Worm (Caenorhabditis elegans) whole organism, mixed stage, embryonic: ENCODE results near the gene srm-3.

Experiments used
- M03D4.4 ChIP-seq: sonication (generic microtip); optimal IDR thresholded peaks from 2 replicates; lab custom pipeline; 2017; ENCODE audit warnings: mild to moderate bottlenecking, missing genetic modification characterization, missing compliant biosample characterization
- bed-3 ChIP-seq: fragments of 200-800 bp; sonication (Bioruptor generic); optimal IDR thresholded peaks from 3 replicates; lab custom pipeline; 2018; ENCODE audit warnings: mild to moderate bottlenecking, missing genetic modification characterization, moderate library complexity, missing compliant biosample characterization
- blmp-1 ChIP-seq: fragments of 150-350 bp; optimal IDR thresholded peaks from 2 replicates; lab custom pipeline; 2014; ENCODE audit warnings: missing biosample characterization, missing genetic modification characterization
- ceh-39 ChIP-seq: fragments of 150-350 bp; optimal IDR thresholded peaks from 2 replicates; lab custom pipeline; 2014; ENCODE audit warnings: missing biosample characterization, missing genetic modification characterization
- ceh-43 ChIP-seq: fragments of 200-800 bp; sonication (Bioruptor generic); optimal IDR thresholded peaks from 2 replicates; lab custom pipeline; 2018; ENCODE audit warnings: mild to moderate bottlenecking, missing genetic modification characterization, moderate library complexity, missing compliant biosample characterization
- ceh-83 ChIP-seq: fragments of 200-800 bp; sonication (Bioruptor generic); optimal IDR thresholded peaks from 2 replicates; lab custom pipeline; 2018; ENCODE audit warnings: mild to moderate bottlenecking, missing genetic modification characterization, missing compliant biosample characterization
- ces-1 ChIP-seq: fragments of 150-350 bp; optimal IDR thresholded peaks from 2 replicates; lab custom pipeline; 2014; ENCODE audit warnings: missing biosample characterization, missing genetic modification reagents, missing genetic modification characterization
- elt-1 ChIP-seq: sonication (generic microtip); optimal IDR thresholded peaks from 2 replicates; lab custom pipeline; 2017; ENCODE audit warnings: missing genetic modification characterization, mild to moderate bottlenecking, missing compliant biosample characterization, antibody characterized with exemption, moderate library complexity, borderline replicate concordance; ENCODE audit not compliant: insufficient read depth
- elt-3 ChIP-seq: fragments of 150-350 bp; optimal IDR thresholded peaks from 2 replicates; lab custom pipeline; 2014; ENCODE audit warnings: missing biosample characterization, missing genetic modification characterization
- flh-1 ChIP-seq: fragments of 200-800 bp; sonication (Bioruptor generic); optimal IDR thresholded peaks from 2 replicates; lab custom pipeline; 2018; ENCODE audit warnings: mild to moderate bottlenecking, missing genetic modification characterization, moderate library complexity, missing compliant biosample characterization
- hlh-1 ChIP-seq: fragments of 150-350 bp; optimal IDR thresholded peaks from 2 replicates; lab custom pipeline; 2014; ENCODE audit warnings: missing biosample characterization, missing genetic modification reagents, missing genetic modification characterization
- lin-13 ChIP-seq: fragments of 150-350 bp; optimal IDR thresholded peaks from 2 replicates; lab custom pipeline; 2014; ENCODE audit warnings: missing biosample characterization, missing genetic modification characterization
- lin-32 ChIP-seq: fragments of 200-800 bp; sonication (Bioruptor generic); optimal IDR thresholded peaks from 2 replicates; lab custom pipeline; 2018; ENCODE audit warnings: mild to moderate bottlenecking, missing genetic modification characterization, missing compliant biosample characterization
- lsy-2 ChIP-seq: fragments of 150-350 bp; optimal IDR thresholded peaks from 2 replicates; lab custom pipeline; 2014; ENCODE audit warnings: missing biosample characterization, missing genetic modification characterization
- mab-5 ChIP-seq: fragments of 150-350 bp; optimal IDR thresholded peaks from 2 replicates; lab custom pipeline; 2014; ENCODE audit warnings: missing biosample characterization, missing genetic modification characterization
- mep-1 ChIP-seq: fragments of 150-350 bp; optimal IDR thresholded peaks from 2 replicates; lab custom pipeline; 2017; ENCODE audit warnings: missing biosample characterization, missing genetic modification reagents, missing genetic modification characterization, inconsistent platforms
- mls-2 ChIP-seq: sonication (generic microtip); optimal IDR thresholded peaks from 2 replicates; lab custom pipeline; 2016; ENCODE audit warnings: mild to moderate bottlenecking, missing genetic modification characterization, moderate library complexity, missing compliant biosample characterization
- nhr-2 ChIP-seq: fragments of 150-350 bp; optimal IDR thresholded peaks from 2 replicates; lab custom pipeline; 2014; ENCODE audit warnings: missing biosample characterization, missing genetic modification characterization
- nhr-237 ChIP-seq: fragments of 150-350 bp; optimal IDR thresholded peaks from 2 replicates; lab custom pipeline; 2014; ENCODE audit warnings: missing biosample characterization, missing genetic modification characterization
- nhr-28 ChIP-seq: fragments of 150-350 bp; optimal IDR thresholded peaks from 2 replicates; lab custom pipeline; 2014; ENCODE audit warnings: missing biosample characterization, missing genetic modification characterization
- nhr-76 ChIP-seq: sonication (generic microtip); optimal IDR thresholded peaks from 2 replicates; lab custom pipeline; 2017; ENCODE audit warnings: missing biosample characterization, missing genetic modification characterization
- pha-4 ChIP-seq: fragments of 150-350 bp; optimal IDR thresholded peaks from 2 replicates; lab custom pipeline; 2018; ENCODE audit warnings: missing biosample characterization, missing genetic modification reagents, missing genetic modification characterization
- sem-2 ChIP-seq: fragments of 200-800 bp; sonication (Bioruptor generic); optimal IDR thresholded peaks from 2 replicates; lab custom pipeline; 2018; ENCODE audit warnings: mild to moderate bottlenecking, missing genetic modification characterization, missing compliant biosample characterization
- snpc-4 ChIP-seq: fragments of 150-350 bp; optimal IDR thresholded peaks from 2 replicates; lab custom pipeline; 2014; ENCODE audit warnings: missing biosample characterization, missing genetic modification characterization
- sptf-1 ChIP-seq: sonication (generic microtip); optimal IDR thresholded peaks from 2 replicates; lab custom pipeline; 2017; ENCODE audit warnings: mild to moderate bottlenecking, missing genetic modification characterization, moderate library complexity, missing compliant biosample characterization
- tbx-8 ChIP-seq: fragments of 200-800 bp; sonication (Bioruptor generic); optimal IDR thresholded peaks from 2 replicates; lab custom pipeline; 2018; ENCODE audit warnings: mild to moderate bottlenecking, missing genetic modification characterization, moderate library complexity, missing compliant biosample characterization
- unc-120 ChIP-seq: sonication (generic microtip); optimal IDR thresholded peaks from 2 replicates; lab custom pipeline; 2017; ENCODE audit warnings: missing genetic modification characterization, missing compliant biosample characterization; ENCODE audit not compliant: poor library complexity, severe bottlenecking
- unc-39 ChIP-seq: fragments of 150-350 bp; optimal IDR thresholded peaks from 2 replicates; lab custom pipeline; 2014; ENCODE audit warnings: missing biosample characterization, missing genetic modification characterization
- unc-62 ChIP-seq: fragments of 150-350 bp; optimal IDR thresholded peaks from 2 replicates; lab custom pipeline; 2014; ENCODE audit warnings: missing biosample characterization, missing genetic modification reagents, missing genetic modification characterization
- zip-8 ChIP-seq: fragments of 150-350 bp; optimal IDR thresholded peaks from 2 replicates; lab custom pipeline; 2014; ENCODE audit warnings: missing biosample characterization, missing genetic modification characterization
- ztf-11 ChIP-seq: fragments of 150-350 bp; optimal IDR thresholded peaks from 2 replicates; lab custom pipeline; 2014; ENCODE audit warnings: missing biosample characterization, missing genetic modification characterization

The srm-3 gene

DNA sequence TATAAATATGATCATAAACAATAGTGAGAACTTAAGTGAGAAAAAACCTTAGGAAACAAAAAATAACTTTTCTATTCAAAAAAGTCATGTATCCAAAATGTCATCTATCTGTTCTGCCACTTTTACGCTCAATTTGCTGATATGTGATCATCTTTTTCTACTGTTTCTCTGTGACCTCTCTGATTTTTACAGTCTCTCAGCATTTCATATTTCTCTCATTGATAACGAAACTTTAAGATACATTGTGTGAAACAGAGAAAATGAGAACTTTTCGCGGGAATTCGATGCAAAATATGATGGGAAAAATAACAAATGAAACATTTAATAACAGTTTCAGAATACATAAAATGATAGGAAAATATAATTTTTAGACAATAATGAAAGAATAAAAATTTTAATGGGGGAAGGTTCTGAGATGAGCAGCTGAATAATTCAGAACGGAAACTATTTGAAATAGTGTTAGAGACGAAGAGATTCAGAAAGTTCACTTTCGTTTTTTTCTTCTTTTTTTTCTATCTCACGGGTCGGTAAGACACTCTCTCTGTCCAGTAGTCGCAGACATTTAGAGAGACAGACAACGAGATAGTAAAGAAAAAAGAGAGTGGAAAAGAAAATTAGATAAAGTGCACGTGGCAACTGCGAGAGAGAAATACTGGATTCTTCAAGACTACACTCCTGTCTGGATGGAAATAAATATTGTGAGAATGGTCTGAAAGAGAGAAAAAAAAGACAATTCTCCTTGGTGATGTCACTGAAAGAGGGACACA lies 28.6 kb downstream of the srm-3 start:
- TF ChIP-seq ceh-83 (GFP tag; lab: Kevin White, UChicago) (no peak), pha-4 (tag; lab: Kevin White, UChicago) (no peak), ces-1 (GFP tag; lab: Kevin White, UChicago) (peak; percentile 78), lin-13 (tag; lab: Kevin White, UChicago) (no peak), zip-8 (tag; lab: Kevin White, UChicago) (no peak), mep-1 (tag; lab: Kevin White, UChicago) (peak; percentile 15), unc-62 (GFP tag; lab: Kevin White, UChicago) (peak; percentile 18), blmp-1 (tag; lab: Kevin White, UChicago) (peak; percentile 86)

DNA sequence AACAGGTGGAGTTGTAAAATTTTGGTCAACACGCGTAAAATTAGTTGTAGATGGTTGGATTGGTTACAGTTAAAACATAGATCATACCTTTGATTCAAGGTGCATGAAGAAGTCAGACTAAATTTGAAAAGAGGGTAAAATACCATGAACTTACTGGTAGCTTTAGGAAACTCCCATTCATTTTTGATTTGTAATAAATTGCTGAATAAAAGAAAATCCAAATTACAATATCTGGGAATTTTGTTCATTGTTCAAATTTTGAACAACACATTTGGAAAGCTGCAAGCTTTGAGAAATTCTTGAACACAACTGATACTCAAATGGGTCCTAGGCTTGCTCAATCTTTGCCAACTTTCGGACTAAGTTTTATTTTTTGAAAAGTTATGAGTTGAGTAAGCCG lies 29.2 kb downstream of the srm-3 start:
- no peak for TF ChIP-seq blmp-1 (tag; lab: Kevin White, UChicago)
- TF ChIP-seq mab-5 (tag; lab: Kevin White, UChicago), result no peak
- no peak for TF ChIP-seq snpc-4
- TF ChIP-seq bed-3 (GFP tag; lab: Kevin White, UChicago), result no peak
- TF ChIP-seq sptf-1, result no peak
- TF ChIP-seq unc-120 (tag; lab: Kevin White, UChicago), result no peak
- no peak for TF ChIP-seq nhr-76 (tag; lab: Kevin White, UChicago)
- TF ChIP-seq sem-2 (GFP tag; lab: Kevin White, UChicago), result no peak
- TF ChIP-seq zip-8 (tag; lab: Kevin White, UChicago), result no peak
- no peak for TF ChIP-seq ceh-83 (GFP tag; lab: Kevin White, UChicago)
- no peak for TF ChIP-seq unc-62 (GFP tag; lab: Kevin White, UChicago)
- TF ChIP-seq ces-1 (GFP tag; lab: Kevin White, UChicago), result no peak
- no peak for TF ChIP-seq ceh-43
- no peak for TF ChIP-seq M03D4.4
- TF ChIP-seq lin-32 (GFP tag; lab: Kevin White, UChicago), result no peak
- TF ChIP-seq elt-1, result no peak
- TF ChIP-seq nhr-237, result no peak
- no peak for TF ChIP-seq mls-2 (tag; lab: Kevin White, UChicago)

DNA sequence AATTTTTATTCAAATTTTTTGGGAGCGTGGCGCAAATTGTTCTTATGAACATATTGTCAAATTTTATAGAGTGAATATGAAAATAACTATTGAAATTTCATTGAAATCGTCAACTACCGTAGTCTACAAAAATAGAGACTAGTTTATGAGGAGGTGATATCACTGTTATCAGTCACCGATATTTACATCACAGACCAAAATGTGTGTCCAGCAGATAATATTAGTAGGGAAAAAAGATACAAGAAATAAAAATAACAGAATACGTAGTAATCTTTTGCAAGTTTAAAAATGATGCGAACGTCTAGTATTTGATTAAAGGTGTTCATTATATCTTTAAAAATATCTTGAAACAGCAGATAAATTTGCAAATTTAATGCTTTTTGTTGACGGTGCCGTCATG lies 30.5 kb downstream of the srm-3 start:
- TF ChIP-seq snpc-4 (no peak), M03D4.4 (no peak), ces-1 (GFP tag; lab: Kevin White, UChicago) (no peak), nhr-2 (tag; lab: Kevin White, UChicago) (no peak), mab-5 (tag; lab: Kevin White, UChicago) (no peak), lsy-2 (no peak), zip-8 (tag; lab: Kevin White, UChicago) (no peak), unc-39 (tag; lab: Kevin White, UChicago) (no peak), unc-62 (GFP tag; lab: Kevin White, UChicago) (no peak), ceh-39 (tag; lab: Kevin White, UChicago) (no peak), nhr-28 (no peak), hlh-1 (no peak), nhr-237 (no peak), flh-1 (GFP tag; lab: Kevin White, UChicago) (no peak), sptf-1 (no peak)

DNA sequence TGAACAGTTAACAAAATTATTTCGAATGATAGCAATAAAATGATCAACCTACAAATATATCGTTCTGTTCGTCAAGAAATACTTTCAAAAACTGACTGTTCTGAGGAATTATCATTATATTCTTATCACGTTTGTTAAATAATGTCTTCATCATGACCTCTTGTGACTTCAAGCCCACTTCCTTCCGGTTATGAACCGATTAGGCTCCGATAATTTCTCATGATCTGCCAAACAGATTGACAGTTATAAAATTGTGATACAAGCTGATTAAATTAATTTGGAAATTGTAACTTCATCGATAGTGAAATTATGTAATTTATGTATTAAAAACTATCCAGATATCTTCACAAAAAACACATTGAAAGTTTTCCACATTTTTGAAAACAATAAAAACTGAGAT lies 32.1 kb downstream of the srm-3 start, which contains the start of gene ins-8:
Gene ins-8, minus strand, starts transcription at position 101 of the 400 bp plus-strand sequence.
- TF ChIP-seq mep-1 (tag; lab: Kevin White, UChicago), result no peak
- TF ChIP-seq ceh-83 (GFP tag; lab: Kevin White, UChicago), result no peak
- no peak for TF ChIP-seq flh-1 (GFP tag; lab: Kevin White, UChicago)

DNA sequence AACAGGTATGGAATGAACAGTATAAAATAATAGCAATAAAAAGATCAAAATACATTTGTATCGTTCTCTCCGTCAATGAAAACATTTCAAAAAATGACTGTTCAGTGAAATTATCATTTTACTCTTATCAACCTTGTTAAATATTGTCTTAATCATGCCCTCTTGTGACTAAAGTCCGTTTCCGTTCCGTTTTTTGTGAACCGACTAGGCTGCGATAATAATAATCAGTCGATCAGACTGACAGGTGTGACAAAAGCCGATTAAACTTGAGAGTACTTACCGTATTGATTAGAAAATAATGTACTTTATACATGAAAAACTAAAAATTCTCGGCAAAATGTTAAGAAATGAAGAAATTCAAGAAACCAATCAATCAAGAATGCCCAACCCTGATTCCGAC lies 33.7 kb downstream of the srm-3 start, which contains the start of gene ins-7:
Gene ins-7, minus strand, starts transcription at position 332 of the 400 bp plus-strand sequence.
- TF ChIP-seq lsy-2, result no peak
- TF ChIP-seq unc-62 (GFP tag; lab: Kevin White, UChicago), result no peak
- TF ChIP-seq hlh-1, result no peak
- no peak for TF ChIP-seq nhr-28
- no peak for TF ChIP-seq zip-8 (tag; lab: Kevin White, UChicago)
- no peak for TF ChIP-seq lin-32 (GFP tag; lab: Kevin White, UChicago)

DNA sequence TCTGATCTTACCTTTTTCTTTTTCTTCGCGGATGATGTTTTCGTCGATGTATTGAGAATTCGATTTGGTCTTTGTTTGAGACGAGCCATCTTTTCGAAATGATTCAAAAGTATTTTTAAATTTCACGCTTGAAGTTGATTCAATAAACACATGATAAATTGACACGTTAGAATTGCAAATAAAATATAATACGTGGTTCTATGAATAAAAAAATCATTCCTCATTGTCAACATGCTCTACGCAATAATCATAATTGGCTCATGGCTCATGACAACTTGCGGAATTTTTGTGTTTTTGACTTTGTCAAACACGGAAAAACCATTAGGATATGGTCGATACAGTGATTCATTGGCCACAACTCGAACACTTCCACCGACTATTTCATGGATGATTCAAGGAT lies 34.7 kb downstream of the srm-3 start, which contains the start of the genes htas-1 and ZK1251.3:
Gene htas-1, minus strand, starts transcription at position 101 of the 400 bp plus-strand sequence.
Gene ZK1251.3, plus strand, starts transcription at position 226 of the 400 bp plus-strand sequence.
- TF ChIP-seq elt-1, result no peak
- TF ChIP-seq M03D4.4, result no peak
- no peak for TF ChIP-seq mab-5 (tag; lab: Kevin White, UChicago)
- no peak for TF ChIP-seq ztf-11 (tag; lab: Kevin White, UChicago)
- no peak for TF ChIP-seq tbx-8 (GFP tag; lab: Kevin White, UChicago)
- TF ChIP-seq nhr-2 (tag; lab: Kevin White, UChicago), result no peak
- no peak for TF ChIP-seq unc-62 (GFP tag; lab: Kevin White, UChicago)
- TF ChIP-seq mls-2 (tag; lab: Kevin White, UChicago), result no peak
- no peak for TF ChIP-seq sem-2 (GFP tag; lab: Kevin White, UChicago)
- TF ChIP-seq elt-3 (tag; lab: Kevin White, UChicago), result no peak
- no peak for TF ChIP-seq snpc-4
- no peak for TF ChIP-seq unc-39 (tag; lab: Kevin White, UChicago)
- no peak for TF ChIP-seq unc-120 (tag; lab: Kevin White, UChicago)
